Worm (Caenorhabditis elegans): Measurements from ENCODE around the gene tufm-1.

DNA sequence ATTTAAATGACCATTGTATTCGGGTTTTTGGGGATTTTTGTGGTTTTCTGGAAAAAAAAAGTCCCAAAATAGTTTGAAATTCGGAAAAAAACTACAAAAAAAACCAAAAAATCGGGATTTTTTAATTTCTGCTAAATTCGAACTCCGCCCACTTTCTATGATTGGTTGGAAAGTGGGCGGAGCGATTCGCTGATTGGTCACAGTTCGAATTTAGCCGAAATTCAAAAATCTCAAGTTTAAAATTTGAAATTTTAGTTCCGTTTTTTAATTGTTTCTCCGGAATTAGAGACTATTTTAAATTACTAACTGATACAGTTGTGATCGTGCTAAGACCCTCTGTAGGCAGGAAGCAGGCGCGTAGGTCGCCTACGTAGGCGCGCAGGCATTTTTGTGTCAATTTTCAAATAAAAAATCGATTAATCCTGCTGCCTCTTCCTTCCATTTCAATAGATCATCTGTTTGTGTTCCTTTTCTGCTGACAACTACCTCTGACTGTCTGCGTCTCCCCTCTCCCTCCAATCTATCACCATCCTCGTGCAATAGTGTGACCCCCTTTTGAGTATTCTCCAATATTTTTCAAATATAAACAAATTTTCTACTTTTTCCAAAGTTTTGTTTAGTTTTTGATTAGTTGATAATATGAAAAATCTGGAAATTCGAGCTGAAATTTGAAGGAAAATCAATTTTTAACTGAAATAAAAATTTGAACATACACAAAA, 1.6 kb upstream of the tufm-1 start:
- TF ChIP-seq elt-1 (tag; optimal IDR thresholded peaks at IDR 0.05) (no peak), aly-2 (tag; optimal IDR thresholded peaks at IDR 0.05) (no peak), alr-1 (tag; optimal IDR thresholded peaks at IDR 0.05) (no peak), skn-1 (tag; optimal IDR thresholded peaks at IDR 0.05) (no peak), gmeb-1 (tag; optimal IDR thresholded peaks at IDR 0.05) (no peak)
